Worm (Caenorhabditis elegans) whole organism, young adult: Measurements from ENCODE around the gene K11H3.3.

Experiments used
- B0019.2 ChIP-seq: fragments of 200-800 bp; sonication (Bioruptor generic); conservative IDR thresholded peaks from 2 replicates; pipeline ENCODE4 v1.3.6; 2022; ENCODE audit warnings: missing genetic modification reagents, missing genetic modification characterization, missing compliant biosample characterization
- B0035.1 ChIP-seq: sonication (generic microtip); optimal IDR thresholded peaks from 2 replicates; lab custom pipeline; 2016; ENCODE audit warnings: missing genetic modification characterization, mild to moderate bottlenecking, missing compliant biosample characterization, missing genotype, missing genetic modification reagents
- B0336.3 ChIP-seq: fragments of 200-800 bp; sonication (Bioruptor generic); IDR thresholded peaks from 2 replicates; pipeline ENCODE4 v1.3.6; 2022; ENCODE audit warnings: missing genetic modification characterization, missing compliant biosample characterization
- D2030.7 ChIP-seq: fragments of 200-800 bp; sonication (Bioruptor generic); IDR thresholded peaks from 2 replicates; pipeline ENCODE4 v1.3.6; 2022; ENCODE audit warnings: missing genetic modification reagents, missing genetic modification characterization, missing compliant biosample characterization
- F23B12.7 ChIP-seq: sonication (generic microtip); optimal IDR thresholded peaks from 2 replicates; lab custom pipeline; 2017; ENCODE audit warnings: missing genetic modification characterization, mild to moderate bottlenecking, missing compliant biosample characterization, antibody characterized with exemption, moderate library complexity; ENCODE audit not compliant: insufficient read depth
- F33H1.4 ChIP-seq: fragments of 200-800 bp; sonication (Bioruptor generic); IDR thresholded peaks from 2 replicates; pipeline ENCODE4 v1.3.6; 2022; ENCODE audit warnings: missing genetic modification reagents, missing genetic modification characterization, missing compliant biosample characterization
- F55B11.4 ChIP-seq: sonication (generic microtip); optimal IDR thresholded peaks from 2 replicates; lab custom pipeline; 2016; ENCODE audit warnings: missing compliant biosample characterization, missing genetic modification characterization, borderline replicate concordance; ENCODE audit not compliant: insufficient read depth
- F57C9.4 ChIP-seq: sonication (generic microtip); optimal IDR thresholded peaks from 2 replicates; lab custom pipeline; 2017; ENCODE audit warnings: mild to moderate bottlenecking, missing genetic modification characterization, missing compliant biosample characterization
- K11D2.4 ChIP-seq: fragments of 200-800 bp; sonication (Bioruptor generic); IDR thresholded peaks from 2 replicates; pipeline ENCODE4 v1.3.6; 2022; ENCODE audit warnings: missing genetic modification reagents, missing genetic modification characterization, missing compliant biosample characterization
- K12H6.12 ChIP-seq: fragments of 200-800 bp; sonication (Bioruptor generic); optimal IDR thresholded peaks from 2 replicates; lab custom pipeline; 2018; ENCODE audit warnings: mild to moderate bottlenecking, missing genetic modification characterization, missing compliant biosample characterization
- T07F8.4 ChIP-seq: sonication (generic microtip); optimal IDR thresholded peaks from 2 replicates; lab custom pipeline; 2016; ENCODE audit warnings: mild to moderate bottlenecking, missing genetic modification characterization, moderate library complexity, missing compliant biosample characterization
- Y79H2A.3 ChIP-seq: fragments of 200-800 bp; sonication (Bioruptor generic); conservative IDR thresholded peaks from 2 replicates; pipeline ENCODE4 v1.3.6; 2022; ENCODE audit warnings: missing genetic modification reagents, missing genetic modification characterization, missing compliant biosample characterization
- ama-1 ChIP-seq, 3 experiments: fragments of 150-350 bp in 1 of 3; sonication (generic microtip) in 2 of 3; optimal IDR thresholded peaks; 2 replicates each; lab custom pipeline; 2014 to 2018; ENCODE audit warnings: missing biosample characterization in 2 of 3, missing genetic modification characterization in 2 of 3, missing genetic modification reagents in 2 of 3
- bed-2 ChIP-seq: fragments of 200-800 bp; sonication (Bioruptor generic); IDR thresholded peaks from 2 replicates; pipeline ENCODE4 v1.3.6; 2022; ENCODE audit warnings: missing genetic modification reagents, missing genetic modification characterization, missing compliant biosample characterization
- cebp-1 ChIP-seq, 2 experiments: fragments of 200-800 bp in 1 of 2; sonication (Bioruptor generic) in 1 of 2; sonication (generic microtip) in 1 of 2; IDR thresholded peaks in 1 of 2; optimal IDR thresholded peaks in 1 of 2; 2 replicates each; pipeline versions ENCODE4 v1.3.6 to Lab custom; 2017 to 2022; ENCODE audit warnings: missing compliant biosample characterization in 2 of 2, missing genetic modification characterization in 2 of 2, mild to moderate bottlenecking in 1 of 2, missing genetic modification reagents in 1 of 2, moderate library complexity in 1 of 2
- cebp-2 ChIP-seq: fragments of 200-800 bp; sonication (Bioruptor generic); IDR thresholded peaks from 2 replicates; pipeline ENCODE4 v1.3.6; 2022; ENCODE audit warnings: missing genetic modification characterization, missing compliant biosample characterization
- ceh-27 ChIP-seq: fragments of 200-800 bp; sonication (Bioruptor generic); optimal IDR thresholded peaks from 2 replicates; lab custom pipeline; 2018; ENCODE audit warnings: mild to moderate bottlenecking, missing genetic modification characterization, moderate library complexity, missing compliant biosample characterization
- ceh-79 ChIP-seq: sonication (generic microtip); optimal IDR thresholded peaks from 2 replicates; lab custom pipeline; 2017; ENCODE audit warnings: mild to moderate bottlenecking, missing genetic modification characterization, missing compliant biosample characterization
- egl-44 ChIP-seq: fragments of 200-800 bp; sonication (Bioruptor generic); IDR thresholded peaks from 2 replicates; pipeline ENCODE4 v1.3.6; 2022; ENCODE audit warnings: missing genetic modification reagents, missing genetic modification characterization, missing compliant biosample characterization
- gei-17 ChIP-seq: fragments of 200-800 bp; sonication (Bioruptor generic); optimal IDR thresholded peaks from 2 replicates; lab custom pipeline; 2018; ENCODE audit warnings: mild to moderate bottlenecking, missing genetic modification characterization, missing compliant biosample characterization
- hmg-1.2 ChIP-seq: fragments of 200-800 bp; sonication (Bioruptor generic); IDR thresholded peaks from 2 replicates; pipeline ENCODE4 v1.3.6; 2022; ENCODE audit warnings: missing genetic modification reagents, missing genetic modification characterization, missing compliant biosample characterization
- let-607 ChIP-seq, 2 experiments: fragments of 200-800 bp in 1 of 2; sonication (Bioruptor generic) in 1 of 2; sonication (generic microtip) in 1 of 2; optimal IDR thresholded peaks; 2 replicates each; lab custom pipeline; 2016 to 2018; ENCODE audit warnings: mild to moderate bottlenecking in 2 of 2, missing compliant biosample characterization in 2 of 2, missing genetic modification characterization in 2 of 2, moderate library complexity in 2 of 2, missing genotype in 1 of 2
- lin-35 ChIP-seq, 3 experiments: fragments of 150-350 bp in 2 of 3; sonication (generic microtip) in 1 of 3; optimal IDR thresholded peaks; 2 replicates each; lab custom pipeline; 2014 to 2018; ENCODE audit warnings: missing biosample characterization in 3 of 3, missing genetic modification characterization in 3 of 3, missing genetic modification reagents in 3 of 3
- lin-40 ChIP-seq: sonication (generic microtip); optimal IDR thresholded peaks from 2 replicates; lab custom pipeline; 2016; ENCODE audit warnings: missing genetic modification characterization, mild to moderate bottlenecking, missing compliant biosample characterization, missing genotype, missing genetic modification reagents
- madf-10 ChIP-seq: sonication (generic microtip); optimal IDR thresholded peaks from 2 replicates; lab custom pipeline; 2016; ENCODE audit warnings: mild to moderate bottlenecking, missing genetic modification characterization, missing compliant biosample characterization
- madf-3 ChIP-seq: fragments of 200-800 bp; sonication (Bioruptor generic); IDR thresholded peaks from 2 replicates; pipeline ENCODE4 v1.3.6; 2022; ENCODE audit warnings: missing genetic modification reagents, missing genetic modification characterization, missing compliant biosample characterization
- madf-6 ChIP-seq: fragments of 200-800 bp; sonication (Bioruptor generic); IDR thresholded peaks from 2 replicates; pipeline ENCODE4 v1.3.6; 2022; ENCODE audit warnings: missing genetic modification reagents, missing genetic modification characterization, missing compliant biosample characterization
- madf-8 ChIP-seq: fragments of 200-800 bp; sonication (Bioruptor generic); conservative IDR thresholded peaks from 2 replicates; pipeline ENCODE4 v1.3.6; 2022; ENCODE audit warnings: missing genetic modification reagents, missing genetic modification characterization, missing compliant biosample characterization
- mcd-1 ChIP-seq: fragments of 200-800 bp; sonication (Bioruptor generic); IDR thresholded peaks from 2 replicates; pipeline ENCODE4 v1.3.6; 2022; ENCODE audit warnings: missing genetic modification reagents, missing genetic modification characterization, missing compliant biosample characterization
- nfya-2 ChIP-seq: fragments of 200-800 bp; sonication (Bioruptor generic); IDR thresholded peaks from 2 replicates; pipeline ENCODE4 v1.3.6; 2022; ENCODE audit warnings: missing genetic modification reagents, missing genetic modification characterization, missing compliant biosample characterization
- nhr-120 ChIP-seq: fragments of 200-800 bp; sonication (Bioruptor generic); IDR thresholded peaks from 2 replicates; pipeline ENCODE4 v1.3.6; 2022; ENCODE audit warnings: missing genetic modification characterization, missing compliant biosample characterization
- nhr-179 ChIP-seq: sonication (generic microtip); optimal IDR thresholded peaks from 2 replicates; lab custom pipeline; 2016; ENCODE audit warnings: mild to moderate bottlenecking, missing genetic modification characterization, missing compliant biosample characterization
- nhr-27 ChIP-seq: fragments of 200-800 bp; sonication (Bioruptor generic); optimal IDR thresholded peaks from 2 replicates; lab custom pipeline; 2018; ENCODE audit warnings: mild to moderate bottlenecking, missing genetic modification characterization, moderate library complexity, missing compliant biosample characterization
- pbrm-1 ChIP-seq: fragments of 200-800 bp; sonication (Bioruptor generic); IDR thresholded peaks from 2 replicates; pipeline ENCODE4 v1.3.6; 2022; ENCODE audit warnings: missing genetic modification reagents, missing genetic modification characterization, missing compliant biosample characterization
- pha-4 ChIP-seq: fragments of 150-350 bp; sonication (generic microtip); optimal IDR thresholded peaks from 2 replicates; lab custom pipeline; 2014; ENCODE audit warnings: missing biosample characterization, missing genetic modification reagents, missing genetic modification characterization
- rcor-1 ChIP-seq: fragments of 200-800 bp; sonication (Bioruptor generic); IDR thresholded peaks from 2 replicates; pipeline ENCODE4 v1.3.6; 2022; ENCODE audit warnings: missing genetic modification reagents, missing genetic modification characterization, missing compliant biosample characterization
- repo-1 ChIP-seq: sonication (generic microtip); optimal IDR thresholded peaks from 2 replicates; lab custom pipeline; 2017; ENCODE audit warnings: mild to moderate bottlenecking, missing genetic modification characterization, missing compliant biosample characterization
- sdz-38 ChIP-seq: sonication (generic microtip); optimal IDR thresholded peaks from 2 replicates; lab custom pipeline; 2016; ENCODE audit warnings: missing genotype, missing genetic modification characterization, missing compliant biosample characterization
- snpc-4 ChIP-seq, 5 experiments: fragments of 150-350 bp in 1 of 5; sonication (generic microtip) in 4 of 5; optimal IDR thresholded peaks; 2 replicates each; lab custom pipeline; 2014 to 2018; ENCODE audit warnings: missing genetic modification characterization in 5 of 5, missing biosample characterization in 3 of 5, antibody characterized with exemption in 2 of 5, mild to moderate bottlenecking in 2 of 5, missing compliant biosample characterization in 2 of 5, missing genotype in 2 of 5, moderate library complexity in 2 of 5, missing genetic modification reagents in 1 of 5
- unc-62 ChIP-seq: fragments of 150-350 bp; optimal IDR thresholded peaks from 2 replicates; lab custom pipeline; 2014; ENCODE audit warnings: missing biosample characterization, missing genetic modification reagents, missing genetic modification characterization
- xnd-1 ChIP-seq: sonication (generic microtip); optimal IDR thresholded peaks from 2 replicates; lab custom pipeline; 2016; ENCODE audit warnings: missing genotype, missing genetic modification reagents, missing genetic modification characterization, missing compliant biosample characterization
- ztf-18 ChIP-seq: sonication (generic microtip); optimal IDR thresholded peaks from 2 replicates; lab custom pipeline; 2016; ENCODE audit warnings: missing genotype, mild to moderate bottlenecking, missing genetic modification characterization, missing compliant biosample characterization
- ztf-25 ChIP-seq: fragments of 200-800 bp; sonication (Bioruptor generic); IDR thresholded peaks from 2 replicates; pipeline ENCODE4 v1.3.6; 2022; ENCODE audit warnings: missing genetic modification reagents, missing genetic modification characterization, missing compliant biosample characterization
- ztf-3 ChIP-seq: fragments of 200-800 bp; sonication (Bioruptor generic); optimal IDR thresholded peaks from 2 replicates; lab custom pipeline; 2018; ENCODE audit warnings: mild to moderate bottlenecking, missing genetic modification characterization, missing compliant biosample characterization

K11H3.3 gene

ce11 chrIII:9861470-9862342 is 10.1 kb downstream of the K11H3.3 start (continued):
- peak; percentile 59 for TF ChIP-seq ceh-27 (GFP tag; lab: Kevin White, UChicago)
- peak; percentile 54; the same call in 1 of the 2 replicates for TF ChIP-seq pbrm-1 (GFP tag; lab: Robert Waterston, UW)
- TF ChIP-seq B0019.2 (GFP tag; lab: Robert Waterston, UW), result no peak
- TF ChIP-seq Y79H2A.3 (GFP tag; lab: Robert Waterston, UW), result no peak
- peak; percentile 60 for TF ChIP-seq ztf-18 (tag; lab: Kevin White, UChicago)
- TF ChIP-seq B0035.1 (tag; lab: Kevin White, UChicago), result no peak
- TF ChIP-seq rcor-1 (GFP tag; lab: Robert Waterston, UW), result peak; percentile 81
- TF ChIP-seq hmg-1.2 (GFP tag; lab: Robert Waterston, UW), result peak; percentile 78
- no peak for TF ChIP-seq K11D2.4 (GFP tag; lab: Robert Waterston, UW)
- no peak for TF ChIP-seq nhr-27 (tag; lab: Kevin White, UChicago)
- TF ChIP-seq ztf-25 (GFP tag; lab: Robert Waterston, UW), result peak; percentile 85
- TF ChIP-seq nhr-120, result no peak
- no peak for TF ChIP-seq F55B11.4 (tag; lab: Kevin White, UChicago)
- peak; percentile 75; the same call in 1 of the 2 replicates for TF ChIP-seq egl-44 (GFP tag; lab: Robert Waterston, UW)
- TF ChIP-seq snpc-4 (GFP tag; optimal IDR thresholded peaks at IDR 0.05; lab: Kevin White, UChicago), result no peak
- TF ChIP-seq snpc-4 (tag; optimal IDR thresholded peaks at IDR 0.05; lab: Kevin White, UChicago), result peak in 2 of 4 experiments; percentile 34 to 37
- TF ChIP-seq cebp-2 (GFP tag; lab: Robert Waterston, UW), result peak; percentile 89; the same call in 1 of the 2 replicates
- TF ChIP-seq T07F8.4, result peak; percentile 3
- TF ChIP-seq ceh-79, result no peak
- TF ChIP-seq pha-4 (tag; lab: Kevin White, UChicago), result no peak
- 0 out of 2 replicates have a peak, but pooled peaks have one; percentile 27 for TF ChIP-seq D2030.7 (GFP tag; lab: Robert Waterston, UW)
- TF ChIP-seq repo-1 (tag; lab: Kevin White, UChicago), result no peak
- no peak for TF ChIP-seq nhr-179
- peak; percentile 54; the same call in 1 of the 2 replicates for TF ChIP-seq madf-3 (GFP tag; lab: Robert Waterston, UW)
- peak in 1 of 2 experiments; percentile 4 for TF ChIP-seq let-607 (tag; optimal IDR thresholded peaks at IDR 0.05; lab: Kevin White, UChicago)
- TF ChIP-seq bed-2 (GFP tag; lab: Robert Waterston, UW), result no peak
- TF ChIP-seq K12H6.12 (tag; lab: Kevin White, UChicago), result peak; percentile 40
- no peak; the same call in 1 of the 2 replicates for TF ChIP-seq madf-8 (GFP tag; lab: Robert Waterston, UW)
- TF ChIP-seq madf-6 (GFP tag; lab: Robert Waterston, UW), result peak; percentile 62
- no peak for TF ChIP-seq unc-62
- no peak for TF ChIP-seq ama-1 (optimal IDR thresholded peaks at IDR 0.05; lab: Kevin White, UChicago)
- peak in 1 of 2 experiments; percentile 63 for TF ChIP-seq ama-1 (GFP tag; optimal IDR thresholded peaks at IDR 0.05; lab: Kevin White, UChicago)
- TF ChIP-seq lin-35 (GFP tag; optimal IDR thresholded peaks at IDR 0.05; lab: Kevin White, UChicago), result peak in 1 of 3 experiments; percentile 67
- TF ChIP-seq F23B12.7 (tag; lab: Kevin White, UChicago), result no peak
- no peak for TF ChIP-seq nfya-2
- peak; percentile 64 for TF ChIP-seq lin-40 (tag; lab: Kevin White, UChicago)
- TF ChIP-seq xnd-1 (tag; lab: Kevin White, UChicago), result no peak
- TF ChIP-seq sdz-38 (tag; lab: Kevin White, UChicago), result no peak
- TF ChIP-seq F57C9.4, result no peak
- TF ChIP-seq cebp-1 (GFP tag; IDR thresholded peaks at IDR 0.05; lab: Robert Waterston, UW), result no peak; the same call in 1 of the 2 replicates
- peak; percentile 66 for TF ChIP-seq cebp-1 (tag; optimal IDR thresholded peaks at IDR 0.05; lab: Kevin White, UChicago)
- TF ChIP-seq F33H1.4 (GFP tag; lab: Robert Waterston, UW), result peak; percentile 34; the same call in 1 of the 2 replicates
- peak; percentile 72 for TF ChIP-seq mcd-1 (GFP tag; lab: Robert Waterston, UW)
- no peak for TF ChIP-seq ztf-3 (GFP tag; lab: Kevin White, UChicago)
- no peak for TF ChIP-seq gei-17 (GFP tag; lab: Kevin White, UChicago)
- TF ChIP-seq madf-10 (tag; lab: Kevin White, UChicago), result peak; percentile 56
- peak; percentile 79 for TF ChIP-seq B0336.3
